Fruit fly (Drosophila melanogaster): ENCODE data around the gene Rbf.

Rbf gene

DNA sequence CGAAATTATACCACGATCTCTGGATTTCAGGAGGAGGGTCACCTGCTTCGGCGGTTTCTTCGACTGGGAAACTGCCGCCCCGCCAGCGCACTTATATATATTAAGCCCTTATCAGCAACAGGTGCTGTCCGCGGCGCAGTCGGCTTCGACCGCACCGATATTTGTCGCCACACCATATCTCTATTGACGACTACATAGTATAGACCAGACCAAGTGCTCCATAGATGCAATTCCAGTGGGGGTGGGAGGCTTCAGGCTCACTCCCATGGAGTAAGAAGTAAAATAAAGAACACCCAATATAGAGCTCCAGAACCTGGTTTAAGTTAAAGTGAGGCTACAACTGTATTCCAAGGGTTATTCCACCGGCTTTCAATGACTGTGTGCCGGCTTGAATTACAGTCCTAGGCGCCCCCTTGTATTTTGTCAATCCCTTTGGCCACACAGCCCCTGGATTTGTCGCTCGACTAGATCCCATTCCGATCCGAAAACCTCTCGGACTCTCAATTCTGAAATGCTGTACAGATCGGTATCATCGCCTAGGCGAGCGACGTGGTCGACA lies 11.2 kb downstream of the Rbf start, which contains the start of gene CG13360:
Gene CG13360, minus strand, starts transcription at position 51 of the 559 bp plus-strand sequence.
- TF ChIP-seq CG33017 (tag; optimal IDR thresholded peaks at IDR 0.05) (no peak), CG11617 (GFP tag; optimal IDR thresholded peaks at IDR 0.05) (peak; percentile 2), CG7101 (tag; optimal IDR thresholded peaks at IDR 0.05) (peak; percentile 22), CG12768 (GFP tag; optimal IDR thresholded peaks at IDR 0.05) (peak; percentile 22)

DNA sequence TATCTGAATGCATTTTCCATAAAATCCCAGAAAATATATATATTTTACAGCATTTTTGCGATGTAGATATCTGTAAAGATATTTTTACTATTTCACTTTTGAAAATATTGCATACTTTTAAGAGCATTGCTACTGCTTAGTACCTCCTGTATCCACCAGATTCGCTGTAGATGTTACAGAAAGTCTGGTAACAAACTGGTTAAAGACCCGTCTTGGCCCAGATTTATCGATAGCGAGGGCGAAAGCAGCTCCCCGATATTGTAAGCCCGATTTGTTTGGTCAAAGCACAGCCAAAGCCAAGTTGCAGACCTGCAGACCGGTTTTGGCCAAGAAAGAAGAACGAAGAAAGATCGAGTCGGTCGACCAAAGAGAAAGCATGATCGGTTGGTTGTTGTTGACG lies 16.8 kb downstream of the Rbf start, which contains the start of gene tw:
Gene tw, plus strand, starts transcription at position 291 of the 400 bp plus-strand sequence.
- TF ChIP-seq CG33017 (tag; optimal IDR thresholded peaks at IDR 0.05) = no peak
- TF ChIP-seq cic (GFP tag; optimal IDR thresholded peaks at IDR 0.05) = no peak
- TF ChIP-seq cnc (optimal IDR thresholded peaks at IDR 0.05) = no peak
- TF ChIP-seq CG14711 (tag; optimal IDR thresholded peaks at IDR 0.05) = no peak
- no peak for TF ChIP-seq Crg-1 (GFP tag; optimal IDR thresholded peaks at IDR 0.05)
- TF ChIP-seq CG5204 (GFP tag; optimal IDR thresholded peaks at IDR 0.05) = no peak
- no peak for TF ChIP-seq pad (GFP tag; optimal IDR thresholded peaks at IDR 0.05)
- TF ChIP-seq kay (GFP tag; ENCODE audit: borderline replicate concordance) = no peak
- TF ChIP-seq Mnt (GFP tag; optimal IDR thresholded peaks at IDR 0.05) = no peak
- no peak for TF ChIP-seq CG11617 (GFP tag; optimal IDR thresholded peaks at IDR 0.05)
- TF ChIP-seq Clk (GFP tag; optimal IDR thresholded peaks at IDR 0.05) = no peak
- no peak for TF ChIP-seq ovo (GFP tag; optimal IDR thresholded peaks at IDR 0.05)
- no peak for TF ChIP-seq Hr96 (GFP tag; optimal IDR thresholded peaks at IDR 0.05)
- no peak for TF ChIP-seq CG7101 (tag; optimal IDR thresholded peaks at IDR 0.05)
- no peak for TF ChIP-seq CG1620 (GFP tag; optimal IDR thresholded peaks at IDR 0.05)
- TF ChIP-seq CG12768 (GFP tag; optimal IDR thresholded peaks at IDR 0.05) = no peak
- no peak for TF ChIP-seq tj (GFP tag; optimal IDR thresholded peaks at IDR 0.05)
- no peak for TF ChIP-seq CG7045 (GFP tag; optimal IDR thresholded peaks at IDR 0.05)
- TF ChIP-seq bab1 (GFP tag; optimal IDR thresholded peaks at IDR 0.05) = no peak

DNA sequence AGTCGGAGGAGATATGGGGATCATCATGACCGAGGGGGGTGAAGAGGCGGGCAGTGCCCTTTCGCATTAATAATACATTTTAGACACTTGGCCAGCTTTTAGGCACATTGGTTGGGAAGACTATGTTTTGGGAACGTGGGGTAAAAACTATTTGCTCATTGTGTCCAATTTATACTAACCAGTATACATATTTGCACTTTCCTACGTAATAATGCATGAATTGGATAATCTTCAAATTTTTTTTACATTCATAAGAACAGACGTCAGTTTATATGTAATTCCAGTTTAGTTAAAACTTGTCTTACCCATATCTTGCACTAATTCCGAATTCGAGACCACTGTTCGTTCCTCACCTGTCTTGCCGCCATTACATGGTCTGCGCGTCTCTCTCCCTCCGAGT lies 21.9 kb downstream of the Rbf start:
- TF ChIP-seq cnc (optimal IDR thresholded peaks at IDR 0.05) (no peak), bab1 (GFP tag; optimal IDR thresholded peaks at IDR 0.05) (no peak), CG33017 (tag; optimal IDR thresholded peaks at IDR 0.05) (no peak), Hr96 (GFP tag; optimal IDR thresholded peaks at IDR 0.05) (no peak), Clk (GFP tag; optimal IDR thresholded peaks at IDR 0.05) (no peak), CG1620 (GFP tag; optimal IDR thresholded peaks at IDR 0.05) (no peak), CG5204 (GFP tag; optimal IDR thresholded peaks at IDR 0.05) (no peak), cic (GFP tag; optimal IDR thresholded peaks at IDR 0.05) (no peak), Mnt (GFP tag; optimal IDR thresholded peaks at IDR 0.05) (no peak), ovo (GFP tag; optimal IDR thresholded peaks at IDR 0.05) (no peak), CG7045 (GFP tag; optimal IDR thresholded peaks at IDR 0.05) (no peak), CG14711 (tag; optimal IDR thresholded peaks at IDR 0.05) (no peak), Crg-1 (GFP tag; optimal IDR thresholded peaks at IDR 0.05) (no peak), tj (GFP tag; optimal IDR thresholded peaks at IDR 0.05) (no peak), CG12768 (GFP tag; optimal IDR thresholded peaks at IDR 0.05) (no peak), CG11617 (GFP tag; optimal IDR thresholded peaks at IDR 0.05) (no peak), toe (GFP tag; optimal IDR thresholded peaks at IDR 0.05) (no peak)

DNA sequence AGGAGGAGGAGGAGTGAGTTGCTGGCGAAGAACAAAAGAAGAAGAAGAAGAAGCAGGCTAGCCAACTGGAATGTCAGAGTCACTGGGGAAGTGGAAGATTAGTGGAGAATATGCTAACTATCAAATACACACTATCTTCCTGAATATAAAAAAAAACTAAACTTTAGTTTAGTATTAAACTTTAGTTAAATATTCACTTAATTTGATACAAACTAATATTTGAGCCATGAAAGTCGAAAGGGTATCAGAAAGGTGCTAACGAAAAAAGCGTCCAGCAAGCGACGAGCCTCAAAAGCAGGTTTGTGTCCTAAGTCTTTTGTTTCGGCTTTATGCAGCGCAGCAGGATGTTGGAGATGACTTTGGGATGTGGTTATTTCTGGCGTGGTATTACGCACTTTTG lies 26.1 kb downstream of the Rbf start:
- no peak for TF ChIP-seq tj (GFP tag; optimal IDR thresholded peaks at IDR 0.05)
- TF ChIP-seq ovo (GFP tag; optimal IDR thresholded peaks at IDR 0.05) = no peak
- no peak for TF ChIP-seq bab1 (GFP tag; optimal IDR thresholded peaks at IDR 0.05)
- no peak for TF ChIP-seq CG11617 (GFP tag; optimal IDR thresholded peaks at IDR 0.05)
- TF ChIP-seq kay (GFP tag; ENCODE audit: borderline replicate concordance) = no peak
- TF ChIP-seq pad (GFP tag; optimal IDR thresholded peaks at IDR 0.05) = no peak
- TF ChIP-seq CG33017 (tag; optimal IDR thresholded peaks at IDR 0.05) = no peak
- no peak for TF ChIP-seq CG5204 (GFP tag; optimal IDR thresholded peaks at IDR 0.05)
- no peak for TF ChIP-seq toe (GFP tag; optimal IDR thresholded peaks at IDR 0.05)

DNA sequence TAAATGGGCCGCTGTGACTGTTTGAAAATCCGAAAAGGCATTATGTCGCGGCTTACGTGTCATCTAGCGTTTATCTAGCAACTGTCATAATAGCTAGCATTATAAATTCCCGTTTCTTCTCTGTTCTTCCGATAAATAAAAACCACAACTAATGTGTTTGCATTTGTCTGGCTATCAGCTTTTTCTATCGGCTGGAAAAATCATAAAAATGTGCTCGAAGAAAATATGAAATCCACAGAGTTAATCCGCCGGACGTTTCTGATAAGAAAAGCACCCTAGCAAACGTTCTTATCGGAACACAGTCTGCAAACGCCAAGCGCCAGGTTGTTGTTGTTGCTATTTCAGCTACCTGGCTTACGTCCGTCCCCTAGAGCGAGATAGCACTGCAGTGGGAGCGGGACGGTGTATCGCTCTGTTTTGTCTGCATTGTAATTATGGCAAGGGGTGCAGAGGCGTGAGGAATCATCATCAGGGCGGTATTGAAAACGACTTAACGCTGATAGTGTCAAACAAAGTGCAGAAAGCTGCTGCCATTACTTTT lies 27.0 kb downstream of the Rbf start:
- no peak for TF ChIP-seq tj (GFP tag; optimal IDR thresholded peaks at IDR 0.05)
- TF ChIP-seq CG1620 (GFP tag; optimal IDR thresholded peaks at IDR 0.05) = no peak
- no peak for TF ChIP-seq CG14711 (tag; optimal IDR thresholded peaks at IDR 0.05)
- no peak for TF ChIP-seq ovo (GFP tag; optimal IDR thresholded peaks at IDR 0.05)
- TF ChIP-seq CG7045 (GFP tag; optimal IDR thresholded peaks at IDR 0.05) = no peak
- no peak for TF ChIP-seq bab1 (GFP tag; optimal IDR thresholded peaks at IDR 0.05)
- TF ChIP-seq toe (GFP tag; optimal IDR thresholded peaks at IDR 0.05) = no peak
- TF ChIP-seq Hr96 (GFP tag; optimal IDR thresholded peaks at IDR 0.05) = no peak
- TF ChIP-seq CG11617 (GFP tag; optimal IDR thresholded peaks at IDR 0.05) = no peak
- no peak for TF ChIP-seq kay (GFP tag; ENCODE audit: borderline replicate concordance)
- no peak for TF ChIP-seq CG12768 (GFP tag; optimal IDR thresholded peaks at IDR 0.05)
- TF ChIP-seq Mnt (GFP tag; optimal IDR thresholded peaks at IDR 0.05) = no peak
- TF ChIP-seq CG5204 (GFP tag; optimal IDR thresholded peaks at IDR 0.05) = no peak

DNA sequence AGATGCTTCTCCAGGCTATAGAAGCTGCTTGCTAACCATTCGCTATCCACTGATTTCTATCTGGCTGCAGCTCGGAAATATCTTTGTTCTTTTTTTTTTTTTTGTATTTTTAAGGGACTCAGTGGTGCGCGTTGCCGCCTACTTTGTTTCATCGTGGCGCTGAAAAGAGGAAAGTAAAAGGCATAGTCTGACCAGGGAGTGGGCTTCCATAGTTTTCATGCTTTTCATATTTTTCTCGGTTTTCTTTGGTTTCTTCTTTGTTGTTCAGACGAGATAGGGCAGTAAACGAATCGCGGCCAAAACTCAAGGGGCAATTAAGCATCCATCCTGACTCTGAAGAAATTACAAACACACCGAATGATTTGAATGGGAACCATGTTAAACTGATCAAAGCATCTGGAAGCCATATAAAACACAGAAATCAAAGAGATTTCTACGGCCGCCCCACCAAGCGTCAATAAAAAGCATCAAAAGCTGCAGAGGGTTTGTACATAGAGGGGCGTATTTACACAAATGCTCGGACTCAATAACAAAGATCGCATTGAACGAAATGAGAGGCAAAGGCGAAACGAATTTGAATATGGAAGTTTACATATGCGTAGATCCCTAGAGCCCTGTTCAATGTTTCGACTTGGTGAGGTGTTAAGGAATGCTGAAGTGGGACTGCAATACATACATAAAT lies 28.8 kb downstream of the Rbf start:
- TF ChIP-seq CG33017 (tag; optimal IDR thresholded peaks at IDR 0.05) (no peak), Mnt (GFP tag; optimal IDR thresholded peaks at IDR 0.05) (no peak), cnc (optimal IDR thresholded peaks at IDR 0.05) (no peak), ovo (GFP tag; optimal IDR thresholded peaks at IDR 0.05) (no peak), cic (GFP tag; optimal IDR thresholded peaks at IDR 0.05) (no peak), CG7101 (tag; optimal IDR thresholded peaks at IDR 0.05) (no peak), CG1620 (GFP tag; optimal IDR thresholded peaks at IDR 0.05) (no peak), CG11617 (GFP tag; optimal IDR thresholded peaks at IDR 0.05) (no peak), CG7045 (GFP tag; optimal IDR thresholded peaks at IDR 0.05) (no peak), Clk (GFP tag; optimal IDR thresholded peaks at IDR 0.05) (no peak), Hr96 (GFP tag; optimal IDR thresholded peaks at IDR 0.05) (no peak), CG5204 (GFP tag; optimal IDR thresholded peaks at IDR 0.05) (no peak), CG12768 (GFP tag; optimal IDR thresholded peaks at IDR 0.05) (no peak), bab1 (GFP tag; optimal IDR thresholded peaks at IDR 0.05) (no peak), pad (GFP tag; optimal IDR thresholded peaks at IDR 0.05) (no peak), tj (GFP tag; optimal IDR thresholded peaks at IDR 0.05) (no peak), CG14711 (tag; optimal IDR thresholded peaks at IDR 0.05) (no peak), kay (GFP tag; ENCODE audit: borderline replicate concordance) (no peak)

Data from whole organism, adult.